Worm (Caenorhabditis elegans) whole organism, midembryonic: ENCODE data around the gene T27E4.1.

Source experiments
- T22C8.4 ChIP-seq: fragments of 200-800 bp; sonication (Bioruptor generic); IDR thresholded peaks from 2 replicates; pipeline ENCODE4 v1.3.6; 2022; ENCODE audit warnings: missing genetic modification characterization, missing compliant biosample characterization
- cog-1 ChIP-seq: sonication (generic microtip); optimal IDR thresholded peaks from 2 replicates; lab custom pipeline; 2016; ENCODE audit warnings: missing genetic modification characterization, missing compliant biosample characterization
- flt-1 ChIP-seq: fragments of 200-800 bp; sonication (Bioruptor generic); IDR thresholded peaks from 2 replicates; pipeline ENCODE4 v1.3.6; 2022; ENCODE audit warnings: missing genetic modification characterization, missing compliant biosample characterization
- klf-2 ChIP-seq: fragments of 200-800 bp; sonication (Bioruptor generic); conservative IDR thresholded peaks from 2 replicates; pipeline ENCODE4 v1.3.6; 2022; ENCODE audit warnings: missing genetic modification reagents, missing genetic modification characterization, missing compliant biosample characterization
- med-1 ChIP-seq: sonication (generic microtip); optimal IDR thresholded peaks from 2 replicates; lab custom pipeline; 2017; ENCODE audit warnings: missing genetic modification characterization, mild to moderate bottlenecking, missing compliant biosample characterization, antibody characterized with exemption, missing genetic modification reagents; ENCODE audit not compliant: insufficient read depth
- ref-1 ChIP-seq: fragments of 200-800 bp; sonication (Bioruptor generic); conservative IDR thresholded peaks from 2 replicates; pipeline ENCODE4 v1.3.6; 2022; ENCODE audit warnings: missing genetic modification reagents, missing genetic modification characterization, missing compliant biosample characterization
- tab-1 ChIP-seq: fragments of 200-800 bp; sonication (Bioruptor generic); IDR thresholded peaks from 2 replicates; pipeline ENCODE4 v1.3.6; 2022; ENCODE audit warnings: missing genetic modification characterization, missing compliant biosample characterization
- ztf-23 ChIP-seq: fragments of 200-800 bp; sonication (Bioruptor generic); IDR thresholded peaks from 2 replicates; pipeline ENCODE4 v1.3.6; 2022; ENCODE audit warnings: missing genetic modification reagents, missing genetic modification characterization, missing compliant biosample characterization
- ztf-29 ChIP-seq: fragments of 200-800 bp; sonication (Bioruptor generic); IDR thresholded peaks from 2 replicates; pipeline ENCODE4 v1.3.6; 2022; ENCODE audit warnings: missing genetic modification reagents, missing genetic modification characterization, missing compliant biosample characterization

DNA sequence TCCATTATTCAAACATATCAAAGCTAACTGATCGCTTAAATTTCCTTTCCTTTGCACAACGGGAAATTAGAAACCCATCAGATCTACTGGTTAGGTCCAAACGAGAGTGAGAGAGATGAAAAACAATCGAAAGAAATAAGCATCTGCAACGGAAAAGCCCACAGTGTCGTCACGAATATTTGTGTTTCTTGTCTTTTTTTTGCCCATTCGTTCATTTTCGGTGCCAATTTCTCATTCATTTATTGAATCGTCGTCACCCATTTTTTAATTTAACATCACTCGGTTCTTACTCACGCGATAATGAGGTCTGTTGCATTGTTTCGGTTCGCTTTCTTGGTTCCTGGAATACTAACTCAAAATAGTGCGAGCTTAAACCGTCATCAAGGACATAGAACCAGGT lies 32.0 kb downstream of the T27E4.1 start, which contains the start of gene F21C10.6:
- no peak for TF ChIP-seq ztf-29
- TF ChIP-seq flt-1 (GFP tag; lab: Robert Waterston, UW), result no peak
- no peak for TF ChIP-seq tab-1 (GFP tag; lab: Robert Waterston, UW)
- no peak for TF ChIP-seq ref-1 (GFP tag; lab: Robert Waterston, UW)
- no peak for TF ChIP-seq cog-1
- no peak for TF ChIP-seq klf-2
- no peak for TF ChIP-seq ztf-23 (GFP tag; lab: Robert Waterston, UW)
- TF ChIP-seq T22C8.4 (GFP tag; lab: Robert Waterston, UW), result no peak
- TF ChIP-seq med-1 (GFP tag; lab: Kevin White, UChicago), result no peak
